Worm (Caenorhabditis elegans) whole organism, midembryonic: ENCODE results near the gene C25F9.11.

Experiments
- T22C8.4 ChIP-seq: fragments of 200-800 bp; sonication (Bioruptor generic); IDR thresholded peaks from 2 replicates; pipeline ENCODE4 v1.3.6; 2022; ENCODE audit warnings: missing genetic modification characterization, missing compliant biosample characterization
- cog-1 ChIP-seq: sonication (generic microtip); optimal IDR thresholded peaks from 2 replicates; lab custom pipeline; 2016; ENCODE audit warnings: missing genetic modification characterization, missing compliant biosample characterization
- flt-1 ChIP-seq: fragments of 200-800 bp; sonication (Bioruptor generic); IDR thresholded peaks from 2 replicates; pipeline ENCODE4 v1.3.6; 2022; ENCODE audit warnings: missing genetic modification characterization, missing compliant biosample characterization
- klf-2 ChIP-seq: fragments of 200-800 bp; sonication (Bioruptor generic); conservative IDR thresholded peaks from 2 replicates; pipeline ENCODE4 v1.3.6; 2022; ENCODE audit warnings: missing genetic modification reagents, missing genetic modification characterization, missing compliant biosample characterization
- med-1 ChIP-seq: sonication (generic microtip); optimal IDR thresholded peaks from 2 replicates; lab custom pipeline; 2017; ENCODE audit warnings: missing genetic modification characterization, mild to moderate bottlenecking, missing compliant biosample characterization, antibody characterized with exemption, missing genetic modification reagents; ENCODE audit not compliant: insufficient read depth
- ref-1 ChIP-seq: fragments of 200-800 bp; sonication (Bioruptor generic); conservative IDR thresholded peaks from 2 replicates; pipeline ENCODE4 v1.3.6; 2022; ENCODE audit warnings: missing genetic modification reagents, missing genetic modification characterization, missing compliant biosample characterization
- tab-1 ChIP-seq: fragments of 200-800 bp; sonication (Bioruptor generic); IDR thresholded peaks from 2 replicates; pipeline ENCODE4 v1.3.6; 2022; ENCODE audit warnings: missing genetic modification characterization, missing compliant biosample characterization
- ztf-23 ChIP-seq: fragments of 200-800 bp; sonication (Bioruptor generic); IDR thresholded peaks from 2 replicates; pipeline ENCODE4 v1.3.6; 2022; ENCODE audit warnings: missing genetic modification reagents, missing genetic modification characterization, missing compliant biosample characterization
- ztf-29 ChIP-seq: fragments of 200-800 bp; sonication (Bioruptor generic); IDR thresholded peaks from 2 replicates; pipeline ENCODE4 v1.3.6; 2022; ENCODE audit warnings: missing genetic modification reagents, missing genetic modification characterization, missing compliant biosample characterization

C25F9.11 gene

ce11 chrV:19432972-19433371 is at the start of gene C25F9.11:
Gene C25F9.11 (minus strand): TSS chrV:19433072.
- TF ChIP-seq klf-2 (GFP tag; lab: Robert Waterston, UW), result no peak
- TF ChIP-seq med-1, result no peak
- no peak for TF ChIP-seq ztf-29 (GFP tag; lab: Robert Waterston, UW)
- no peak for TF ChIP-seq ref-1 (GFP tag; lab: Robert Waterston, UW)
- no peak for TF ChIP-seq T22C8.4
- TF ChIP-seq cog-1, result no peak
- no peak for TF ChIP-seq ztf-23
- TF ChIP-seq flt-1 (GFP tag; lab: Robert Waterston, UW), result no peak
- TF ChIP-seq tab-1, result no peak

- TF ChIP-seq ztf-23, result no peak
These were observed 49.7 kb upstream of the C25F9.11 start, which contains the start of gene Y43F8B.22 for ce11 chrV:19482535-19482934. Gene Y43F8B.22 (plus strand): TSS chrV:19482835.

- TF ChIP-seq cog-1 (no peak), ztf-23 (no peak), klf-2 (GFP tag; lab: Robert Waterston, UW) (no peak), tab-1 (no peak), T22C8.4 (no peak), flt-1 (GFP tag; lab: Robert Waterston, UW) (no peak), ztf-29 (GFP tag; lab: Robert Waterston, UW) (no peak), med-1 (no peak), ref-1 (GFP tag; lab: Robert Waterston, UW) (no peak)
These were observed 45.0 kb upstream of the C25F9.11 start, which contains the start of gene Y43F8B.9 for ce11 chrV:19477852-19478251. Gene Y43F8B.9 (plus strand): TSS chrV:19478152.

- TF ChIP-seq klf-2 (GFP tag; lab: Robert Waterston, UW), result no peak
- TF ChIP-seq cog-1, result no peak
- no peak for TF ChIP-seq med-1
- TF ChIP-seq T22C8.4, result no peak
- TF ChIP-seq ref-1 (GFP tag; lab: Robert Waterston, UW), result no peak
- no peak for TF ChIP-seq flt-1 (GFP tag; lab: Robert Waterston, UW)
- no peak for TF ChIP-seq ztf-29 (GFP tag; lab: Robert Waterston, UW)
- TF ChIP-seq ztf-23, result no peak
- TF ChIP-seq tab-1, result no peak
These were observed 44.4 kb upstream of the C25F9.11 start for ce11 chrV:19477302-19477701.

ce11 chrV:19473842-19474514 is 41.1 kb upstream of the C25F9.11 start, which contains the start of gene Y43F8B.10:
Gene Y43F8B.10 (plus strand): TSS chrV:19474464.
- TF ChIP-seq flt-1 (GFP tag; lab: Robert Waterston, UW), result no peak
- TF ChIP-seq T22C8.4, result no peak

- no peak for TF ChIP-seq cog-1
- no peak for TF ChIP-seq flt-1 (GFP tag; lab: Robert Waterston, UW)
- no peak for TF ChIP-seq ref-1 (GFP tag; lab: Robert Waterston, UW)
- no peak for TF ChIP-seq ztf-29 (GFP tag; lab: Robert Waterston, UW)
- no peak for TF ChIP-seq klf-2 (GFP tag; lab: Robert Waterston, UW)
- TF ChIP-seq med-1, result no peak
- TF ChIP-seq ztf-23, result no peak
- no peak for TF ChIP-seq T22C8.4
- no peak for TF ChIP-seq tab-1
These were observed 37.5 kb upstream of the C25F9.11 start, which contains the start of gene Y43F8B.11 for ce11 chrV:19470385-19470784. Gene Y43F8B.11 (plus strand): TSS chrV:19470685.

- TF ChIP-seq flt-1 (GFP tag; lab: Robert Waterston, UW) (no peak), ref-1 (GFP tag; lab: Robert Waterston, UW) (no peak), cog-1 (no peak), med-1 (no peak), ztf-23 (no peak), klf-2 (GFP tag; lab: Robert Waterston, UW) (no peak), tab-1 (no peak), ztf-29 (GFP tag; lab: Robert Waterston, UW) (no peak), T22C8.4 (no peak)
These were observed 35.2 kb upstream of the C25F9.11 start, which contains the start of gene Y43F8B.12 for ce11 chrV:19468083-19468482. Gene Y43F8B.12 (plus strand): TSS chrV:19468383.

- TF ChIP-seq ztf-29 (GFP tag; lab: Robert Waterston, UW) (no peak), flt-1 (GFP tag; lab: Robert Waterston, UW) (no peak), tab-1 (no peak), klf-2 (GFP tag; lab: Robert Waterston, UW) (no peak), ztf-23 (no peak), cog-1 (no peak), med-1 (no peak), T22C8.4 (no peak), ref-1 (GFP tag; lab: Robert Waterston, UW) (no peak)
These were observed 34.7 kb upstream of the C25F9.11 start, which contains the start of gene Y43F8B.23 for ce11 chrV:19467574-19467973. Gene Y43F8B.23 (minus strand): TSS chrV:19467648.

- no peak for TF ChIP-seq T22C8.4
- no peak for TF ChIP-seq tab-1
- no peak for TF ChIP-seq cog-1
- no peak for TF ChIP-seq ztf-23
- no peak for TF ChIP-seq klf-2 (GFP tag; lab: Robert Waterston, UW)
- no peak for TF ChIP-seq ztf-29 (GFP tag; lab: Robert Waterston, UW)
- TF ChIP-seq med-1, result no peak
- TF ChIP-seq ref-1 (GFP tag; lab: Robert Waterston, UW), result no peak
- TF ChIP-seq flt-1 (GFP tag; lab: Robert Waterston, UW), result no peak
These were observed 29.7 kb upstream of the C25F9.11 start, which contains the start of gene Y43F8B.25 for ce11 chrV:19462612-19463011. Gene Y43F8B.25 (plus strand): TSS chrV:19462912.

ce11 chrV:19462020-19462419 is 29.1 kb upstream of the C25F9.11 start, which contains the start of gene Y43F8B.15:
Gene Y43F8B.15 (minus strand): TSS chrV:19462120.
- no peak for TF ChIP-seq ref-1 (GFP tag; lab: Robert Waterston, UW)
- no peak for TF ChIP-seq cog-1

- TF ChIP-seq flt-1 (GFP tag; lab: Robert Waterston, UW) (no peak), ztf-23 (no peak), T22C8.4 (no peak), ref-1 (GFP tag; lab: Robert Waterston, UW) (no peak), med-1 (no peak), ztf-29 (GFP tag; lab: Robert Waterston, UW) (no peak), klf-2 (GFP tag; lab: Robert Waterston, UW) (no peak), cog-1 (no peak), tab-1 (no peak)
These were observed 24.2 kb upstream of the C25F9.11 start, which contains the start of gene Y43F8B.24 for ce11 chrV:19457120-19457519. Gene Y43F8B.24 (plus strand): TSS chrV:19457420.
